Fruit fly (Drosophila melanogaster) whole organism, prepupa: ENCODE measurements around the gene alphaKap4.

Source experiments
- CG11294 ChIP-seq: fragments of 200-800 bp; sonication (Bioruptor generic); IDR thresholded peaks from 2 replicates; pipeline ENCODE4 v1.3.6; 2022; ENCODE audit warnings: missing biosample characterization, missing genetic modification characterization
- CG11762 ChIP-seq: fragments of 200-800 bp; sonication (Bioruptor generic); optimal IDR thresholded peaks from 3 replicates; lab custom pipeline; 2016; ENCODE audit warnings: missing biosample characterization, missing genetic modification characterization; ENCODE audit not compliant: insufficient read depth
- CG15336 ChIP-seq: fragments of 200-800 bp; sonication (Bioruptor generic); IDR thresholded peaks from 2 replicates; pipeline ENCODE4 v1.3.6; 2022; ENCODE audit warnings: missing biosample characterization, missing genetic modification characterization
- CG1621 ChIP-seq: fragments of 200-800 bp; sonication (Bioruptor generic); optimal IDR thresholded peaks from 3 replicates; lab custom pipeline; 2018; ENCODE audit warnings: missing biosample characterization, mild to moderate bottlenecking, missing genetic modification characterization
- CG16779 ChIP-seq: fragments of 200-800 bp; sonication (Bioruptor generic); optimal IDR thresholded peaks from 3 replicates; lab custom pipeline; 2017; ENCODE audit warnings: missing biosample characterization, mild to moderate bottlenecking, missing genetic modification characterization
- CG3032 ChIP-seq: fragments of 200-800 bp; optimal IDR thresholded peaks from 2 replicates; lab custom pipeline; 2019; ENCODE audit warnings: missing biosample characterization, mild to moderate bottlenecking, missing genetic modification characterization, moderate library complexity
- CG31627 ChIP-seq: fragments of 200-800 bp; sonication (Bioruptor generic); optimal IDR thresholded peaks from 3 replicates; lab custom pipeline; 2016; ENCODE audit warnings: missing biosample characterization, missing genetic modification characterization
- CG32006 ChIP-seq: fragments of 200-800 bp; sonication (Bioruptor generic); optimal IDR thresholded peaks from 3 replicates; lab custom pipeline; 2017; ENCODE audit warnings: missing biosample characterization, mild to moderate bottlenecking, missing genetic modification characterization
- CG3919 ChIP-seq: fragments of 200-800 bp; sonication (Bioruptor generic); optimal IDR thresholded peaks from 3 replicates; lab custom pipeline; 2016; ENCODE audit warnings: missing biosample characterization, missing genetic modification characterization
- CG4318 ChIP-seq: fragments of 200-800 bp; sonication (Bioruptor generic); optimal IDR thresholded peaks from 3 replicates; lab custom pipeline; 2017; ENCODE audit warnings: missing biosample characterization, mild to moderate bottlenecking, missing genetic modification characterization
- CG6792 ChIP-seq: fragments of 200-800 bp; sonication (Bioruptor generic); optimal IDR thresholded peaks from 3 replicates; lab custom pipeline; 2016; ENCODE audit warnings: missing biosample characterization, missing genetic modification characterization
- CG6808 ChIP-seq: fragments of 200-800 bp; sonication (Bioruptor generic); optimal IDR thresholded peaks from 3 replicates; lab custom pipeline; 2017; ENCODE audit warnings: missing biosample characterization, missing genetic modification characterization, mild to moderate bottlenecking, moderate library complexity, missing genetic modification reagents
- CG6854 ChIP-seq: fragments of 200-800 bp; sonication (Bioruptor generic); optimal IDR thresholded peaks from 2 replicates; lab custom pipeline; 2017; ENCODE audit warnings: missing biosample characterization, mild to moderate bottlenecking, missing genetic modification characterization
- CG7368 ChIP-seq: fragments of 200-800 bp; sonication (Bioruptor generic); optimal IDR thresholded peaks from 3 replicates; lab custom pipeline; 2016; ENCODE audit warnings: missing biosample characterization, missing genetic modification characterization
- CG8319 ChIP-seq: fragments of 200-800 bp; sonication (Bioruptor generic); optimal IDR thresholded peaks from 3 replicates; lab custom pipeline; 2016; ENCODE audit warnings: missing biosample characterization, missing genetic modification characterization
- CG8632 ChIP-seq: fragments of 200-800 bp; sonication (Bioruptor generic); optimal IDR thresholded peaks from 3 replicates; lab custom pipeline; 2016; ENCODE audit warnings: missing biosample characterization, missing genetic modification characterization
- CG9139 ChIP-seq: fragments of 200-800 bp; sonication (Bioruptor generic); optimal IDR thresholded peaks from 3 replicates; lab custom pipeline; 2017; ENCODE audit warnings: missing biosample characterization, mild to moderate bottlenecking, missing genetic modification characterization
- Eip78C ChIP-seq: fragments of 200-800 bp; sonication (Bioruptor generic); peaks from one replicate; lab custom pipeline; 2016; ENCODE audit warnings: missing biosample characterization, missing genetic modification characterization
- Eip93F ChIP-seq: fragments of 200-800 bp; sonication (Bioruptor generic); optimal IDR thresholded peaks from 2 replicates; lab custom pipeline; 2016; ENCODE audit warnings: missing biosample characterization, mild to moderate bottlenecking, missing genetic modification characterization
- Ets96B ChIP-seq: fragments of 200-800 bp; optimal IDR thresholded peaks from 2 replicates; lab custom pipeline; 2019; ENCODE audit warnings: missing biosample characterization, mild to moderate bottlenecking, missing genetic modification characterization, moderate library complexity
- Gug ChIP-seq: fragments of 200-800 bp; sonication (Bioruptor generic); IDR thresholded peaks from 2 replicates; pipeline ENCODE4 v1.3.6; 2022; ENCODE audit warnings: missing biosample characterization, missing genetic modification characterization
- Hr39 ChIP-seq: fragments of 200-800 bp; sonication (Bioruptor generic); optimal IDR thresholded peaks from 2 replicates; lab custom pipeline; 2016; ENCODE audit warnings: missing biosample characterization, missing genetic modification characterization
- Hr4 ChIP-seq: fragments of 200-800 bp; sonication (Bioruptor generic); optimal IDR thresholded peaks from 3 replicates; lab custom pipeline; 2016; ENCODE audit warnings: missing biosample characterization, missing genetic modification characterization
- Met ChIP-seq: fragments of 200-800 bp; sonication (Bioruptor generic); optimal IDR thresholded peaks from 3 replicates; lab custom pipeline; 2016; ENCODE audit warnings: missing biosample characterization, missing genetic modification characterization
- OdsH ChIP-seq: fragments of 200-800 bp; sonication (Bioruptor generic); optimal IDR thresholded peaks from 3 replicates; lab custom pipeline; 2016; ENCODE audit warnings: missing biosample characterization, missing genetic modification characterization
- Smox ChIP-seq: fragments of 200-800 bp; sonication (Bioruptor generic); optimal IDR thresholded peaks from 3 replicates; lab custom pipeline; 2016; ENCODE audit warnings: missing biosample characterization, missing genetic modification characterization
- Sox102F ChIP-seq: fragments of 200-800 bp; sonication (Bioruptor generic); optimal IDR thresholded peaks from 2 replicates; lab custom pipeline; 2016; ENCODE audit warnings: missing biosample characterization, mild to moderate bottlenecking, missing genetic modification characterization
- cyc ChIP-seq: fragments of 200-800 bp; sonication (Bioruptor generic); optimal IDR thresholded peaks from 3 replicates; lab custom pipeline; 2016; ENCODE audit warnings: missing biosample characterization, missing genetic modification characterization
- esn ChIP-seq: fragments of 200-800 bp; sonication (Bioruptor generic); optimal IDR thresholded peaks from 2 replicates; lab custom pipeline; 2016; ENCODE audit warnings: missing biosample characterization, mild to moderate bottlenecking, missing genetic modification characterization, moderate library complexity
- net ChIP-seq: fragments of 200-800 bp; sonication (Bioruptor generic); optimal IDR thresholded peaks from 3 replicates; lab custom pipeline; 2016; ENCODE audit warnings: missing biosample characterization, missing genetic modification characterization
- salr ChIP-seq, 2 experiments: fragments of 200-800 bp; sonication (Bioruptor generic); optimal IDR thresholded peaks; 3 replicates each; lab custom pipeline; 2016 to 2018; ENCODE audit warnings: missing biosample characterization in 2 of 2, missing genetic modification characterization in 2 of 2, mild to moderate bottlenecking in 1 of 2
- svp ChIP-seq: fragments of 200-800 bp; sonication (Bioruptor generic); peaks from one replicate; lab custom pipeline; 2016; ENCODE audit warnings: missing biosample characterization, missing genetic modification characterization
- topi ChIP-seq: fragments of 200-800 bp; sonication (Bioruptor generic); optimal IDR thresholded peaks from 3 replicates; lab custom pipeline; 2016; ENCODE audit warnings: missing biosample characterization, missing genetic modification characterization

Gene alphaKap4

DNA sequence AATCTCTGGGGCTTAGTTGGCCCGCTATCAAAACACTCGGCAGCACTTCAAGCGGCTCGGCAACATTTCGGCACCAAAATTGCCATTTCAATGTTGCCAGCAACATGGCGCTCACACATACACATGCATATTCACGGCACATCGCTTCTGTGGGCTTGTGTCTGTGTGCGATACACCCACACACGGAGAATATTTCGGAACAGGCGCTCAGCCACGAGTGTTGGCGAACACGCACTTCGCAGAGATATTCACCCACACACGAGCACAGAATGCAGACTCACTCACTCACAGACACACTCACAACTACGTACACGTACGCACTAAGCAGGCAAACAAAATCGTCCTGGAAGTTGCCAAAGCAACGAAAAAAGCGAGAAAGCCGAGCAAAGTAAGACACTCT, 9.9 kb downstream of the alphaKap4 start:
- TF ChIP-seq Eip93F: no peak
- no peak for TF ChIP-seq CG11762 (GFP tag; lab: Kevin White, UChicago)
- TF ChIP-seq CG6792 (GFP tag; lab: Kevin White, UChicago): no peak
- no peak for TF ChIP-seq CG9139

dm6 chr3L:5999888-6000287, 10.9 kb downstream of the alphaKap4 start:
- no peak for TF ChIP-seq CG4318 (GFP tag; lab: Kevin White, UChicago)
- TF ChIP-seq Eip93F: no peak
- TF ChIP-seq Sox102F (GFP tag; lab: Kevin White, UChicago): no peak
- TF ChIP-seq CG8319: no peak
- TF ChIP-seq CG15336: no peak
- no peak for TF ChIP-seq CG9139
- TF ChIP-seq CG31627 (GFP tag; lab: Kevin White, UChicago): no peak
- no peak for TF ChIP-seq Met (GFP tag; lab: Kevin White, UChicago)
- no peak for TF ChIP-seq CG11762 (GFP tag; lab: Kevin White, UChicago)
- no peak for TF ChIP-seq Ets96B (tag; lab: Kevin White, UChicago)
- TF ChIP-seq OdsH (GFP tag; lab: Kevin White, UChicago): no peak
- TF ChIP-seq salr (GFP tag; optimal IDR thresholded peaks at IDR 0.05; lab: Kevin White, UChicago): no peak
- TF ChIP-seq CG6808: no peak
- no peak for TF ChIP-seq CG1621
- no peak for TF ChIP-seq Smox (GFP tag; lab: Kevin White, UChicago)
- TF ChIP-seq Hr39: no peak
- TF ChIP-seq CG3919 (GFP tag; lab: Kevin White, UChicago): no peak
- TF ChIP-seq svp (GFP tag; lab: Kevin White, UChicago): no peak
- TF ChIP-seq, all 60 proteins: peak for 0

dm6 chr3L:5996936-5997335, 13.9 kb downstream of the alphaKap4 start, which contains the start of gene PVRAP:
Gene PVRAP (plus strand): TSS chr3L:5997208.
- TF ChIP-seq svp (GFP tag; lab: Kevin White, UChicago) (no peak), esn (no peak), Ets96B (tag; lab: Kevin White, UChicago) (no peak), CG1621 (no peak), CG31627 (GFP tag; lab: Kevin White, UChicago) (no peak), topi (no peak), net (GFP tag; lab: Kevin White, UChicago) (no peak), CG11294 (GFP tag; lab: Robert Waterston, UW) (no peak), CG8632 (GFP tag; lab: Kevin White, UChicago) (no peak), salr (GFP tag; optimal IDR thresholded peaks at IDR 0.05; lab: Kevin White, UChicago) (no peak), CG16779 (tag; lab: Kevin White, UChicago) (no peak), CG6792 (GFP tag; lab: Kevin White, UChicago) (no peak), Eip78C (GFP tag; lab: Kevin White, UChicago) (no peak)

dm6 chr3L:5996520-5996919, 14.3 kb downstream of the alphaKap4 start:
- TF ChIP-seq Ets96B (tag; lab: Kevin White, UChicago): no peak
- TF ChIP-seq CG9139: no peak
- no peak for TF ChIP-seq CG6854

DNA sequence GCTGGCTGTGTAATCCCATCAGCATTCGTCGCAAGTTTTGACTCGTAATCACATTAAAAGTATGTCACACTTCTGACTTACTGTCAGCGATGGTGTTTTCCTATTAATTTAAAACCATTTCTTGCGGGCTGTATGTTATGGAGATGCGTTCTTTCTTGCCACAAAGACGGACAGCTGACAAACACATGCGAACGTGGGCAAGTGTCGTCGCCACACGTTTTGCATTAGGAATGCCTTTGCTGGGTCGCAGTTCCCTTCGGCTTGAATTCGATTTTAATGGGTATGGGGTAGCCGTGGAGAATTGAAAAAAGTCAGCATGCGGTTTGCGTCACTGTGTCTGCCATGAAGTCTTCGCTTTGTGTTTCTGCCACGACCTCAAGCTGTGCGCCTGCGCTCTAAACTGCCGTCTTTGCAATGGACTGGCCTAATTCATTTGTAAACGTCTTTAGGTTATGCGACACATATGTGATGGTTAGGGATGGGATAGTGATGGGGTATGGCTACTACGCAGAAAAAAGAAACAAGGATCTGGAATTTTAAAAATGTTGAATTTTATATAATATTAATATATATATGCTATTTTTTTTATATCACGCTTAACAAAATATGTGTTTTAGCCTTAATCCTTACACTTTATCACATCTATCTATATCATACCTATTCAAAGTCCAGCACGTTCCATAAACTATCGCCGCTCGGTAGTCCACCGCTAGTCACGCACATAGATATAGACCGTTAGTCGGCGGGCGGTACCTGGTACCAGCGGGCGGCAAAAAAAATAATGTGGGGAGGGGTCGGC, 16.9 kb downstream of the alphaKap4 start:
- no peak for TF ChIP-seq CG3919 (GFP tag; lab: Kevin White, UChicago)
- no peak for TF ChIP-seq CG32006
- TF ChIP-seq Gug (GFP tag; lab: Robert Waterston, UW): no peak
- TF ChIP-seq CG16779 (tag; lab: Kevin White, UChicago): no peak
- no peak for TF ChIP-seq CG3032 (tag; lab: Kevin White, UChicago)
- TF ChIP-seq Hr4 (GFP tag; lab: Kevin White, UChicago): no peak
- TF ChIP-seq CG31627 (GFP tag; lab: Kevin White, UChicago): no peak
- no peak for TF ChIP-seq cyc
- no peak for TF ChIP-seq CG7368 (GFP tag; lab: Kevin White, UChicago)
- no peak for TF ChIP-seq CG6854
- TF ChIP-seq, all 60 proteins: peak for 0
